Worm (Caenorhabditis elegans) whole organism, L2 larva: ENCODE data around the gene rheb-1.

Experiments
- C34F6.9 ChIP-seq: fragments of 150-350 bp; optimal IDR thresholded peaks from 2 replicates; lab custom pipeline; 2014; ENCODE audit warnings: missing biosample characterization, missing genetic modification characterization
- F13H6.1 ChIP-seq: sonication (generic microtip); optimal IDR thresholded peaks from 2 replicates; lab custom pipeline; 2016; ENCODE audit warnings: missing genetic modification characterization, missing compliant biosample characterization
- R02D3.7 ChIP-seq: fragments of 150-350 bp; optimal IDR thresholded peaks from 2 replicates; lab custom pipeline; 2014; ENCODE audit warnings: missing biosample characterization, missing genetic modification characterization
- Y55F3AM.14 ChIP-seq: fragments of 200-800 bp; sonication (Bioruptor generic); optimal IDR thresholded peaks from 2 replicates; lab custom pipeline; 2018; ENCODE audit warnings: mild to moderate bottlenecking, missing genetic modification characterization, missing compliant biosample characterization
- ZK546.5 ChIP-seq: sonication (generic microtip); optimal IDR thresholded peaks from 2 replicates; lab custom pipeline; 2017; ENCODE audit warnings: missing biosample characterization, missing genetic modification characterization
- alr-1 ChIP-seq: fragments of 150-350 bp; optimal IDR thresholded peaks from 2 replicates; lab custom pipeline; 2014; ENCODE audit warnings: missing biosample characterization, missing genetic modification characterization
- aly-2 ChIP-seq: fragments of 150-350 bp; optimal IDR thresholded peaks from 2 replicates; lab custom pipeline; 2014; ENCODE audit warnings: missing biosample characterization, missing genetic modification characterization
- ama-1 ChIP-seq: fragments of 150-350 bp; optimal IDR thresholded peaks from 2 replicates; lab custom pipeline; 2018; ENCODE audit warnings: inconsistent platforms
- blmp-1 ChIP-seq: sonication (generic microtip); optimal IDR thresholded peaks from 2 replicates; lab custom pipeline; 2017; ENCODE audit warnings: missing genetic modification characterization, mild to moderate bottlenecking, missing compliant biosample characterization, antibody characterized with exemption, moderate library complexity; ENCODE audit not compliant: insufficient read depth
- ceh-16 ChIP-seq: fragments of 150-350 bp; optimal IDR thresholded peaks from 2 replicates; lab custom pipeline; 2014; ENCODE audit warnings: missing biosample characterization, missing genetic modification characterization
- ceh-82 ChIP-seq: fragments of 150-350 bp; optimal IDR thresholded peaks from 2 replicates; lab custom pipeline; 2014; ENCODE audit warnings: missing biosample characterization, missing genetic modification characterization
- crh-2 ChIP-seq: sonication (generic microtip); optimal IDR thresholded peaks from 2 replicates; lab custom pipeline; 2017; ENCODE audit warnings: missing biosample characterization, missing genetic modification characterization
- dmd-4 ChIP-seq: sonication (generic microtip); optimal IDR thresholded peaks from 2 replicates; lab custom pipeline; 2017; ENCODE audit warnings: missing biosample characterization, missing genetic modification characterization
- egl-27 ChIP-seq: sonication (generic microtip); optimal IDR thresholded peaks from 3 replicates; lab custom pipeline; 2017; ENCODE audit warnings: missing biosample characterization, missing genetic modification reagents, missing genetic modification characterization
- elt-1 ChIP-seq: fragments of 150-350 bp; optimal IDR thresholded peaks from 2 replicates; lab custom pipeline; 2014; ENCODE audit warnings: missing biosample characterization, missing genetic modification characterization
- elt-3 ChIP-seq: sonication (generic microtip); optimal IDR thresholded peaks from 2 replicates; lab custom pipeline; 2017; ENCODE audit warnings: missing biosample characterization, missing genetic modification characterization
- fos-1 ChIP-seq: fragments of 150-350 bp; optimal IDR thresholded peaks from 2 replicates; lab custom pipeline; 2014; ENCODE audit warnings: missing biosample characterization, missing genetic modification characterization
- gmeb-1 ChIP-seq: fragments of 150-350 bp; optimal IDR thresholded peaks from 2 replicates; lab custom pipeline; 2014; ENCODE audit warnings: missing biosample characterization, missing genetic modification characterization
- lin-11 ChIP-seq: fragments of 150-350 bp; sonication (generic microtip); optimal IDR thresholded peaks from 2 replicates; lab custom pipeline; 2014; ENCODE audit warnings: missing biosample characterization, missing genetic modification characterization, inconsistent platforms, mixed read lengths
- lin-13 ChIP-seq: fragments of 150-350 bp; optimal IDR thresholded peaks from 2 replicates; lab custom pipeline; 2014; ENCODE audit warnings: missing biosample characterization, missing genetic modification reagents, missing genetic modification characterization
- lin-39 ChIP-seq: fragments of 150-350 bp; optimal IDR thresholded peaks from 2 replicates; lab custom pipeline; 2014; ENCODE audit warnings: missing biosample characterization, missing genetic modification reagents, missing genetic modification characterization
- lsy-2 ChIP-seq, 2 experiments: fragments of 150-350 bp in 1 of 2; sonication (generic microtip) in 1 of 2; optimal IDR thresholded peaks; 2 replicates each; lab custom pipeline; 2014 to 2017; ENCODE audit warnings: missing biosample characterization in 2 of 2, missing genetic modification characterization in 2 of 2
- mab-5 ChIP-seq: fragments of 150-350 bp; optimal IDR thresholded peaks from 2 replicates; lab custom pipeline; 2014; ENCODE audit warnings: missing biosample characterization, missing genetic modification characterization
- mbf-1 ChIP-seq: sonication (generic microtip); optimal IDR thresholded peaks from 2 replicates; lab custom pipeline; 2017; ENCODE audit warnings: missing biosample characterization, missing genetic modification characterization
- mdl-1 ChIP-seq, 2 experiments: fragments of 150-350 bp in 1 of 2; sonication (generic microtip) in 1 of 2; optimal IDR thresholded peaks; 2 replicates each; lab custom pipeline; 2017; ENCODE audit warnings: missing biosample characterization in 2 of 2, missing genetic modification characterization in 2 of 2
- nhr-10 ChIP-seq: sonication (generic microtip); optimal IDR thresholded peaks from 2 replicates; lab custom pipeline; 2017; ENCODE audit warnings: missing biosample characterization, missing genetic modification characterization
- nhr-11 ChIP-seq: fragments of 150-350 bp; optimal IDR thresholded peaks from 2 replicates; lab custom pipeline; 2014; ENCODE audit warnings: missing biosample characterization, missing genetic modification characterization
- nhr-12 ChIP-seq: fragments of 150-350 bp; optimal IDR thresholded peaks from 2 replicates; lab custom pipeline; 2014; ENCODE audit warnings: missing biosample characterization, missing genetic modification characterization
- nhr-129 ChIP-seq: fragments of 150-350 bp; optimal IDR thresholded peaks from 2 replicates; lab custom pipeline; 2014; ENCODE audit warnings: missing biosample characterization, missing genetic modification characterization
- nhr-21 ChIP-seq: fragments of 150-350 bp; optimal IDR thresholded peaks from 2 replicates; lab custom pipeline; 2014; ENCODE audit warnings: missing biosample characterization, missing genetic modification characterization
- nhr-23 ChIP-seq: fragments of 150-350 bp; optimal IDR thresholded peaks from 2 replicates; lab custom pipeline; 2014; ENCODE audit warnings: missing biosample characterization, missing genetic modification reagents, missing genetic modification characterization
- nhr-237 ChIP-seq: fragments of 150-350 bp; optimal IDR thresholded peaks from 2 replicates; lab custom pipeline; 2014; ENCODE audit warnings: missing biosample characterization, missing genetic modification characterization
- nhr-25 ChIP-seq: fragments of 150-350 bp; sonication (generic microtip); optimal IDR thresholded peaks from 3 replicates; lab custom pipeline; 2014; ENCODE audit warnings: missing biosample characterization, missing genetic modification characterization
- nhr-6 ChIP-seq: fragments of 150-350 bp; optimal IDR thresholded peaks from 2 replicates; lab custom pipeline; 2014; ENCODE audit warnings: missing biosample characterization, missing genetic modification characterization
- nhr-77 ChIP-seq: fragments of 150-350 bp; optimal IDR thresholded peaks from 2 replicates; lab custom pipeline; 2014; ENCODE audit warnings: missing biosample characterization, missing genetic modification characterization
- peb-1 ChIP-seq: fragments of 150-350 bp; optimal IDR thresholded peaks from 2 replicates; lab custom pipeline; 2014; ENCODE audit warnings: missing biosample characterization, missing genetic modification characterization
- sem-4 ChIP-seq: fragments of 150-350 bp; optimal IDR thresholded peaks from 2 replicates; lab custom pipeline; 2014; ENCODE audit warnings: missing biosample characterization, missing genetic modification reagents, missing genetic modification characterization
- skn-1 ChIP-seq: sonication (generic microtip); optimal IDR thresholded peaks from 2 replicates; lab custom pipeline; 2017; ENCODE audit warnings: missing biosample characterization, missing genetic modification characterization
- sma-3 ChIP-seq: sonication (generic microtip); optimal IDR thresholded peaks from 2 replicates; lab custom pipeline; 2016; ENCODE audit warnings: missing genetic modification reagents, missing genetic modification characterization, missing compliant biosample characterization
- sma-9 ChIP-seq, 2 experiments: fragments of 150-350 bp in 1 of 2; sonication (generic microtip) in 1 of 2; optimal IDR thresholded peaks; 2 replicates each; lab custom pipeline; 2014 to 2016; ENCODE audit warnings: missing genetic modification characterization in 2 of 2, mild to moderate bottlenecking in 1 of 2, missing biosample characterization in 1 of 2, missing compliant biosample characterization in 1 of 2, missing genetic modification reagents in 1 of 2, moderate library complexity in 1 of 2
- snpc-4 ChIP-seq: fragments of 150-350 bp; optimal IDR thresholded peaks from 2 replicates; lab custom pipeline; 2014; ENCODE audit warnings: missing biosample characterization, missing genetic modification characterization
- unc-39 ChIP-seq: fragments of 150-350 bp; optimal IDR thresholded peaks from 2 replicates; lab custom pipeline; 2014; ENCODE audit warnings: missing biosample characterization, missing genetic modification characterization
- unc-55 ChIP-seq: fragments of 150-350 bp; sonication (generic microtip); optimal IDR thresholded peaks from 3 replicates; lab custom pipeline; 2014; ENCODE audit warnings: missing biosample characterization, missing genetic modification reagents, missing genetic modification characterization
- unc-62 ChIP-seq: fragments of 150-350 bp; optimal IDR thresholded peaks from 2 replicates; lab custom pipeline; 2014; ENCODE audit warnings: missing biosample characterization, missing genetic modification reagents, missing genetic modification characterization
- zag-1 ChIP-seq: fragments of 150-350 bp; optimal IDR thresholded peaks from 2 replicates; lab custom pipeline; 2014; ENCODE audit warnings: missing biosample characterization, missing genetic modification characterization
- ztf-1 ChIP-seq: fragments of 200-800 bp; sonication (Bioruptor generic); conservative IDR thresholded peaks from 2 replicates; pipeline ENCODE4 v1.3.6; 2022; ENCODE audit warnings: missing genetic modification characterization, missing compliant biosample characterization
- ztf-11 ChIP-seq: sonication (generic microtip); optimal IDR thresholded peaks from 2 replicates; lab custom pipeline; 2017; ENCODE audit warnings: missing biosample characterization, missing genetic modification characterization
- ztf-4 ChIP-seq: fragments of 150-350 bp; optimal IDR thresholded peaks from 2 replicates; lab custom pipeline; 2014; ENCODE audit warnings: missing biosample characterization, missing genetic modification characterization

Gene rheb-1

DNA sequence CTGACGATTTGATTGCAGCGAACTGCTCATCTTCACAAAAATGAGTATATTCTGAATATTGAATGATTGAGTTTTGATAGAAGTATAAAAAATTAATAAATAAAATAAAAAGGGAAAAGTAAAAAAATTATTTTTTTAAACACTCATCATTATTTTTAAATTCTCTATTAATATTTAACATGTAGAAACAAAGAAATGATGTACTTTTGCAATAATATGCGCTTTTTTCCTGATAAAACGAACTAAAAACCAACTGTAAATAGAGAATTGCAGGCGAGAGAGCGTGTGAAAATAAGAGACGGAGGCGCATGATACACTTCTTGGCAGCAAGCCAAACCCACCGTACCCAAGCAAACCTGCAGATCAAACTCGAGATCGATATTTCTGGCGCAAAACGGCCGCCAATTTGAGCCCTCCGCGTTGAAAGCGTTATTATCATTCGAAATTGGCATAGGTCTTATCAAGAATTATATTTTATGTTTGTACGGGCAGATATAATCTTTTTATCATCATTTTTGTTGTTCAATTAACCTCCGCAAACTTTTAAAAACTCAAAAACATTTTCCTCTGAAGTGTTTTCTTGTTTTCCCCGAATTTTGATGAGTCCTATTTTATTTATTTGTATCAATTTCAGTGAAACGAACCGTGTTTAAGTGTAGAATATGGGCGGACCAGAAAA, at the start of gene rheb-1, which contains the start of gene spk-1:
Gene rheb-1 (minus strand): TSS at position 51 of the 679 bp plus-strand sequence.
Gene spk-1 (plus strand): TSS at position 629 of the 679 bp plus-strand sequence.
- TF ChIP-seq lin-11 (peak; percentile 95), sem-4 (tag; lab: Kevin White, UChicago) (peak; percentile 93), elt-1 (tag; lab: Kevin White, UChicago) (no peak), elt-3 (tag; lab: Kevin White, UChicago) (no peak), nhr-23 (no peak), snpc-4 (tag; lab: Kevin White, UChicago) (peak; percentile 77), R02D3.7 (no peak), nhr-129 (tag; lab: Kevin White, UChicago) (peak; percentile 90), gmeb-1 (peak; percentile 82), ztf-4 (tag; lab: Kevin White, UChicago) (peak; percentile 91), lsy-2 (tag; optimal IDR thresholded peaks at IDR 0.05; lab: Kevin White, UChicago) (peak; percentile 98 to 99), sma-3 (GFP tag; lab: Kevin White, UChicago) (peak; percentile 93), crh-2 (tag; lab: Kevin White, UChicago) (peak; percentile 96), skn-1 (tag; lab: Kevin White, UChicago) (peak; percentile 92), nhr-25 (tag; lab: Kevin White, UChicago) (peak; percentile 85), unc-62 (no peak), unc-55 (peak; percentile 90), mbf-1 (tag; lab: Kevin White, UChicago) (no peak), nhr-237 (tag; lab: Kevin White, UChicago) (no peak), lin-13 (peak; percentile 88), mab-5 (tag; lab: Kevin White, UChicago) (peak; percentile 67), ztf-1 (GFP tag; lab: Robert Waterston, UW) (no peak), ZK546.5 (tag; lab: Kevin White, UChicago) (peak; percentile 97), egl-27 (peak; percentile 54), nhr-11 (tag; lab: Kevin White, UChicago) (no peak), ama-1 (lab: Kevin White, UChicago) (no peak), lin-39 (tag; lab: Kevin White, UChicago) (no peak), nhr-77 (no peak), ceh-82 (tag; lab: Kevin White, UChicago) (peak; percentile 59), fos-1 (tag; lab: Kevin White, UChicago) (peak; percentile 88), ceh-16 (tag; lab: Kevin White, UChicago) (peak; percentile 48), peb-1 (tag; lab: Kevin White, UChicago) (no peak), Y55F3AM.14 (peak; percentile 53), mdl-1 (tag; optimal IDR thresholded peaks at IDR 0.05; lab: Kevin White, UChicago) (peak in 1 of 2 experiments; percentile 6), sma-9 (GFP tag; optimal IDR thresholded peaks at IDR 0.05; lab: Kevin White, UChicago) (peak; percentile 93), sma-9 (tag; optimal IDR thresholded peaks at IDR 0.05; lab: Kevin White, UChicago) (no peak), nhr-12 (tag; lab: Kevin White, UChicago) (no peak), zag-1 (tag; lab: Kevin White, UChicago) (peak; percentile 32), nhr-10 (tag; lab: Kevin White, UChicago) (no peak), aly-2 (no peak), unc-39 (tag; lab: Kevin White, UChicago) (no peak), blmp-1 (tag; lab: Kevin White, UChicago) (peak; percentile 54), dmd-4 (tag; lab: Kevin White, UChicago) (no peak), C34F6.9 (peak; percentile 99), F13H6.1 (peak; percentile 92), alr-1 (tag; lab: Kevin White, UChicago) (no peak), nhr-6 (tag; lab: Kevin White, UChicago) (peak; percentile 83), nhr-21 (tag; lab: Kevin White, UChicago) (peak; percentile 88), ztf-11 (no peak)
